Fruit fly (Drosophila melanogaster) Kc167 (cell line): ENCODE data around the gene CG9550.

Source experiments
- Myc ChIP-seq: fragments of >200 bp; optimal IDR thresholded peaks from 2 replicates; lab custom pipeline; 2017; ENCODE audit warnings: missing external identifiers
- Sin3A ChIP-seq: fragments of >200 bp; optimal IDR thresholded peaks from 2 replicates; lab custom pipeline; 2018; ENCODE audit warnings: missing external identifiers
- h ChIP-seq: fragments of >200 bp; optimal IDR thresholded peaks from 3 replicates; lab custom pipeline; 2018; ENCODE audit warnings: missing external identifiers
- insv ChIP-seq: fragments of >200 bp; optimal IDR thresholded peaks from 3 replicates; lab custom pipeline; 2018; ENCODE audit warnings: missing external identifiers
- psq ChIP-seq: fragments of >200 bp; optimal IDR thresholded peaks from 2 replicates; lab custom pipeline; 2017; ENCODE audit warnings: missing external identifiers
- ttk ChIP-seq: sonication (Bioruptor generic); optimal IDR thresholded peaks from 2 replicates; lab custom pipeline; 2017; ENCODE audit warnings: missing external identifiers

Gene CG9550

DNA sequence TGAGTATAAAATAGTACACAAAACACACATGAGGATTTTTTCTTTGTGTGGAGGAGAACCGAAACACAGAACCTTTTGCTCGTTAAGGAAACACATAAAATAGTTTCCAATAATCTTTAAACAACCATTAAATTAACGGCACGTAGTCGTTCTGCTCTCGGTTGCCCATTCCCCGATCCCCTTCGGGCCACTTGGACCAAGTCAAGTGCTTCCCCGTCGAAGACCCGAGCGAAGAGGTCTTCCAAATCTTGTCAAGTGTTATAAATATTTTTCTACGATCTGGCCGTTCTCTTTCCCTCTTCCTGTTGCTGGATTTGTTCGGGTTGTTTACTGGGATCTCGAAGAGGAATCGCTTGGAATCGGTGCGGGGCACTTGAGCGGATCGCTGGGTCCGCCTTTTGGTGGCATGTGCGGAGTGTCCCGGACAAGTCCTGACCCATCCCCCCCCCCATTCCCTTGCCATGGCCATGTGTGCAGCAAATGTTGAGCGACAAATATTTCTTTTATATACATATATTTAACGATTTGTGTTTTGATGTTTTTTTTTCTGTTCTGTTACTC lies 34.2 kb downstream of the CG9550 start:
- TF ChIP-seq ttk (no peak), Sin3A (lab: Kevin White, UChicago) (no peak), psq (no peak), insv (no peak), Myc (lab: Kevin White, UChicago) (no peak), h (lab: Kevin White, UChicago) (no peak)

DNA sequence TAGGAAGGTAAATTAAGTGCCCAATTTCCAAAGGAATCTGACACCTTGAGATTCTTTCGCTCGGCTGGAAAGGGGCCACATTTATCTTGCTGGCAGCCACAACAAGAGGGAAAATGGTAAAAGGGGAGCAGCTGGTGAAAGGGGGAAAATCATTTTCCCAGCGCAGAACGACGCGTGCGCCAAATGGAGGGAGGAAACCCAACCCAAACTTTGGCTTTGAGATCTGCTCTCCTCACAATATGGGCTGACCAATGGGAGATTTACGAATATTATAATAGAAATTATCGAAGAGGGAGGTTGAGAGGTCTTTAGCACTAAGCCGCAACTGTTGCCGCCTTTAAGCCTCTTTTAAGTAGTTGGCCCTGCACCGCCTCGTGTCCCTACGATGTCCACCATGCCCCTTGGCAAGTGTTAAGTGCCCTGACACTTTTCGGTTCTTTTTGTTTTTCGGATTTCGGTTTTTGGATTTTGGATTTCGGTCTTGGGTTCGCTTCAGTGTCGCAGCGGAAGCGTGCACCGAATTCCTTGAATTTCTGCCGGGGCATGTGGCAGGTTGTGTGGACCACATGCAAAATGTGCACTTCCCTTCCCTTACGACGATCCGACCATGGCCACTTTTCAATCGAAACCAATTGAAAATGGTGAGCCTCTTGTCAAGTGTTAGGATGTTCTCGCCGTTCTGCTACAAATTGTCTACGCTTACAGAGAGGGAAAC lies 35.3 kb downstream of the CG9550 start:
- no peak for TF ChIP-seq psq
- TF ChIP-seq ttk = no peak
- no peak for TF ChIP-seq h (lab: Kevin White, UChicago)
- no peak for TF ChIP-seq Myc (lab: Kevin White, UChicago)
- no peak for TF ChIP-seq Sin3A (lab: Kevin White, UChicago)
- TF ChIP-seq insv = no peak

DNA sequence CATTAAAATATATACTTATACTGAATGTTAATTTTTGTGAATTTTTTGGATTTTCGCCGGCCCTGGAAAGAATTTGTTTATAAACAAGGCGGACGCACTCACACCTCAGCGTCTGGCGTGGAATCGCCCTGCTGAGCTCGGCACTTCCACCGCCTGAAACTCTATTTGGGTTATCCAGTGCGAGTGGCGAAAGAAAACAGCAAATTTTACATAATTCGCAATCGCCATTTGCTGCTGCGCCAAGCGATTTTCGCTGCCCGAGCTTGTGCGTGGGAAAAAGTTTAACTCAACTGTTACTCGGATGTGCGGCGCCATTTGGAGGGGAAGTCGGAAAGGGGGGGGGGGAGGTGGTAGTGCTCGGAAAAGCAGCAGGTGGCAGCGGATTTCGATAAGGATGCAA lies 36.1 kb downstream of the CG9550 start:
- TF ChIP-seq Myc (lab: Kevin White, UChicago) (no peak), psq (no peak), ttk (no peak), h (lab: Kevin White, UChicago) (no peak), insv (no peak), Sin3A (lab: Kevin White, UChicago) (no peak)

DNA sequence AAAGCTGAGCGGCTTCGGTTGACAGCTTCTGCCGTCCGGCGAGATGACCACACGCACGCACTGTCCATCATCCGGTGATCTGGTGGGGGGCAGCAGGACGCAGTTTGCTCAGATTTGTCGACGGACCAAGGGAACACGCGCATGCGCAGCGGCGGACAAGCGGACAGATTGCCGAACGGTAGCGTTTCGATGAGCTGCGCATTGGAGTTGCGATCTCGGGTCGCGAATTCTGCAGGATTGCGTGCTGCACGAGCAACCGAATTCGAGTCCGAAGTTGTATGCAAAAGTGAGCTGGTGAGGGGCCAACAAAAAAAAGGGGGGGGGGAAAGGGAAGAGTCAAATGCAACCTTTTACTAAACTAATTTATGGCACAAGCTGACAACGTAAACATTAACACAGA lies 36.9 kb downstream of the CG9550 start:
- TF ChIP-seq ttk = no peak
- no peak for TF ChIP-seq psq
- no peak for TF ChIP-seq Sin3A (lab: Kevin White, UChicago)
- no peak for TF ChIP-seq insv
- TF ChIP-seq Myc (lab: Kevin White, UChicago) = no peak
- TF ChIP-seq h (lab: Kevin White, UChicago) = no peak

DNA sequence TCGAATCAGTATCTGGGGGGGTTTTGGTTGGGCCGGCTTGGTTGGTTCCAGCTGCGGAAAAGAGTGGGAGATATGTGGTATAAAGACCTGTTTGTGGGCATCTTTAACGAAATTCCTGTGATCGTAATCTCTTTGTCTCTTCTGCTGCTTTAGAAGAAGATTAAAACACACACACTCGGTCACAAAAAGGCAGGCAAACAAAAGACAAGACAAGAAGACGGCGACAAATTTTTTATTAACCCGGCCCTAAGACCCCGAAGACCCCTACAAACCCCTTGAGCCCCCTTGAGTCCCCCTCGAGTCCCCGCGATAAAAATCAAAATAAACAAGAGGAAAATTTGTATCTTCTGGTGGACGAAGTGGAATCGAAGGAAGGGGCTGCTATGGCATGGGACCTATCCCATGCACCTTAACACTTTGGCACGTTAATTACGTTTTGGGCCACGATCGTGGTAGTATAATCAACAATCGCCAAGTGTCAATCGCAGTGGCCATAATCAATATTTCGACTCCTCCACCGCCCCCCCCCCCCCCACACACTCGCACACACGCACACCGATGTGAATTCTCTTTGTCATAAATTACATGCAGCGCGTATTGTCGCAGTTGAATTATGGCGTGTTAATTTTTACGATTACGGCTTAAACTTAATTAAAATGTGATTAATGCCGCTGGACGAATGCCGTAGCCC lies 37.4 kb downstream of the CG9550 start:
- TF ChIP-seq h (lab: Kevin White, UChicago) = no peak
- no peak for TF ChIP-seq insv
- TF ChIP-seq Myc (lab: Kevin White, UChicago) = no peak

DNA sequence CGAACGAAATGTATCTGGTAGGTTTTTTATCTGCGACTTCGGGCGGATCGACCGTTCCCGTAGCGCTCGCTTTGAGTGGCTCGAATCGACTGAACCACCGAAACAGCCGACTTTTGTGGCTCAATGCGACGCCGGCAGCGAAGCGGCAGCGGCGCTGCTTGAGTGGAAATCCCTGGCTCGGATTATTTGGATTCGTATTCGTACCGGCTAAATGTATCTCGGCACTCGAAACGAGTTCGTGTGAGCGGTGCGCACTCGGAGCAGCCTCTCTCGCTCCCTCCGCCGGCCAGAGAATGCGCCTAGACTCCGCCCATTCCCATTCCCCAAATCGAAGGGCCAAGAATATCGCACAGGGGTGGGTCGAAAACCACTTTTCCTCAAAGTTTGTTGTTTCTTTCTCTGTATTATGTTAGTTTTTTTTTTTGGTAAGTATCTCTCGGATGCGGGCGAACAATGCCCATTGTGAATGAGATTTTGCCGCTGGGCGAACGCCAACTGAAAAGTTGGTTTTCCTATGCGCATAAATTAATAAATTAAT lies 39.3 kb downstream of the CG9550 start:
- TF ChIP-seq Myc (lab: Kevin White, UChicago) (no peak), h (lab: Kevin White, UChicago) (no peak), insv (no peak), Sin3A (lab: Kevin White, UChicago) (no peak)

DNA sequence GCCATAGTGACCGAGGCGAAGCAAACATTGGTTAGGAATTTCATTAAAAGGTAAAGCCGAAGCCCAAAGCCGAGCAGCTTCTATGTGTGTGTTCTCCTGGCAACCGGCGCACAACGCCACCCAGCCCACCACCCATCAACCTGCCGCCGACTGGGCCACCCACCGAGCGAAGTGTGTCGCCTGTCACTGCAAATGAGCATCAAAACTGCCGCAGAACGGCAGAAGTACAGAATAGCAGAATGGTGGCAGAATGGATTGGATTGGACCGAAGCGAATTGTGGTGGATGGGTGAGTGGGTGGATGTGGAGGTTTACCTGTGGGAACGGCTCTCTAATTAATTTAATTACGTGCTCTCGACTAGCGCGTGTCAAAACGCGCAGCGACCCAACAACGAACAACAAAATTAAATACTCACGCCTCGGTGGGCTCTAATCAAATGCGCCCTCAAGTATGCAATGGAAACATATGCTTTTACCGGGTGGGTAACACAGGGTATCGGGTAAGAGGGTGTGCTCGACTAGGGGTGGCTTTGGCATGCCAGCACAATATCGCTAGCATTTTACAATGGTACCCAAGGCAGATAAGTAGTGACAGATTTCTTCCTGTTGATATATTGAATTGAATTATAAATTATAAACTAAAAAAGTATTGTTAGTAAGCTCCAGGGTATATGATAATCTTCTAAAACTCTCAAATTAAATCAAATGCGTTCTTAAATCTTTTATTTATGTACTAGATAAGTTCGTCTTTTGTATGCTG lies 42.9 kb downstream of the CG9550 start:
- TF ChIP-seq Sin3A (lab: Kevin White, UChicago) (no peak), Myc (lab: Kevin White, UChicago) (no peak), h (lab: Kevin White, UChicago) (no peak), ttk (no peak), psq (no peak), insv (no peak)

DNA sequence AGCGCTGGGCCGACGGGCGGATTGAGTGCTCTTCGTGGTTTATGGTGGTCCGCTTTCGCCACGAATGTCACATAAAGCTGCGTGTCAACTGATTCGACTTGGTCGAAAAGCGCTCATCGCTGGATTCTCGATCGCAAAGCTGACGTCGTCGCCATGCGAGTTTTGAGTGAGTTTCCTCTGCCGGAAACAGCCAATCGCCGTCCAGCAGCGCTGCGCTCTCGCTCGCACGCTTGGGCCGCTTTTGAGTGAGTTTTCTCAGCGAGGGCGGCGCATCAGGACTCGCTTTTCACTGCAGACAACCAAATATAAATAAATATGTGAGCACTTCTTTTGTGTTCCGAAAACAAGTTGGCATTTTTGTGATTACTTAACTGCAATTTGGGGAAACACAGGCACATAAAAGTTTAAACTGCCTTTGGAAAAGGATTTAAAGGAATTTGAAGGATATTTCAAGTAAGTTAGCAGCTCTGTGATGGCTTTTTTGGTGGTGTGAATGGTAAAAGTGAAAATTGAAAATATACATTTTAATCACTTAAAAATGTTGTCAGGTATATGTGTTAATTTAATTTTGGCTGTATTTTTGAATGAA lies 50.1 kb downstream of the CG9550 start, which contains the start of gene eya:
TSS of gene eya (minus strand) at position 94 of the 589 bp plus-strand sequence.
- TF ChIP-seq h (lab: Kevin White, UChicago) (no peak), Myc (lab: Kevin White, UChicago) (no peak), psq (no peak), insv (no peak), Sin3A (lab: Kevin White, UChicago) (no peak), ttk (no peak)

DNA sequence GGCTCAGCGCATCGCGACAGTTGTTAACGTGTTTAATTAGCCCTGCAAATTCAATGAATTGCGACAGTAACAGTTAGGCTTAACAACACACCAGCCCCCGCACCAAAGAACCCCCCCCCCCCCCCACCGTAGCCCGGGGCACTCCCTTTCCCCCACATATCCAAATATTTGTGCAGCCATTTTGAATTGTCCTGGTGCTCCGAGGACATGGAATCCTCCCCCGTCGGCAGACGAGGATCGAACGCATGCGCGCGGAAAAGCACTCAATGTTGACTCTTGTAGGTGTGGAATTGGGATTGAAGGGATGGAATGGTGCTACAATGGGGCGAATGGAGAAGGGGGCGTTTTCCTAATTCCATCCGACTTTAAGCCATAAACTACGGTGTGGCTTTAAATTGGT lies 51.1 kb downstream of the CG9550 start:
- TF ChIP-seq Myc (lab: Kevin White, UChicago) = no peak
- no peak for TF ChIP-seq ttk
- TF ChIP-seq h (lab: Kevin White, UChicago) = no peak
- no peak for TF ChIP-seq psq
- no peak for TF ChIP-seq Sin3A (lab: Kevin White, UChicago)
- no peak for TF ChIP-seq insv
